Worm (Caenorhabditis elegans): ENCODE measurements around the gene nhr-119.

DNA sequence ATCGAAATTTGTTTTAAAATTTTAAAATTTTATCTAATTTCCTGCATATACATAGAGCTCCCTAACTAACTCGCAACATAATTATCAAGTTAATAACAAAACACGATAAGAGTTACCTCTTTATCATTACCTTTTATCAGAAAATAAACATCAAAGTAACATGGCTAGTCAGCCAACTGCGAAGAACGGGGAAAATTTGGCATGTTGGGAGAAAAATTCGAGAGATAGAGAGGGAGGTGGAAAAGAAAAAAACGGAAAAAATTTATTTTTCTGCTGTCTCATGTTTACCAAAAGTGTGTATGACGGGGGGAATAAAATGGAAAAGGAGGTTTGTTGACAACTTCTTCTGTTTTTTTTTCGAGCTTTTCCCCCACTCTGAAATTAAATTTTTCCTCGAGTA lies 33.7 kb upstream of the nhr-119 start:
- no peak for TF ChIP-seq flt-1 (GFP tag; IDR thresholded peaks at IDR 0.05)
- no peak for TF ChIP-seq cog-1 (tag; optimal IDR thresholded peaks at IDR 0.05)
- TF ChIP-seq med-1 (GFP tag; optimal IDR thresholded peaks at IDR 0.05; ENCODE audit: insufficient read depth): no peak
